Worm (Caenorhabditis elegans): ENCODE data around the gene clec-255.

ce11 chrV:18769902-18770301, 621 bp downstream of the clec-255 start:
- no peak for TF ChIP-seq nhr-11 (tag; optimal IDR thresholded peaks at IDR 0.05)
- TF ChIP-seq unc-98 (GFP tag; IDR thresholded peaks at IDR 0.05): no peak
- no peak for TF ChIP-seq blmp-1 (tag; optimal IDR thresholded peaks at IDR 0.05)
- no peak for TF ChIP-seq ama-1 (optimal IDR thresholded peaks at IDR 0.05)
- no peak for TF ChIP-seq aha-1 (tag; optimal IDR thresholded peaks at IDR 0.05)
- TF ChIP-seq pqm-1 (tag; optimal IDR thresholded peaks at IDR 0.05): no peak
- TF ChIP-seq F16B12.6 (tag; optimal IDR thresholded peaks at IDR 0.05): no peak
- TF ChIP-seq snpc-4 (tag; optimal IDR thresholded peaks at IDR 0.05): no peak
- no peak for TF ChIP-seq lir-3 (tag; optimal IDR thresholded peaks at IDR 0.05; ENCODE audit: poor library complexity)
- no peak for TF ChIP-seq tlp-1 (tag; optimal IDR thresholded peaks at IDR 0.05)
- no peak for TF ChIP-seq lin-13 (GFP tag; optimal IDR thresholded peaks at IDR 0.05)
- TF ChIP-seq dpl-1 (GFP tag; optimal IDR thresholded peaks at IDR 0.05): no peak

Measured in whole organism, L1 larva.